Fruit fly (Drosophila melanogaster): ENCODE measurements around the gene CG9427.
A peak's percentile ranks its signal among the peaks of the same experiment; 100 is the strongest.

CG9427 gene

dm6 chr3R:9613124-9613523, 13.6 kb downstream of the CG9427 start (continued):
- TF ChIP-seq gce (GFP tag; IDR thresholded peaks at IDR 0.05) (no peak), CG30431 (GFP tag; optimal IDR thresholded peaks at IDR 0.05) (peak; percentile 33), peb (GFP tag; IDR thresholded peaks at IDR 0.05) (no peak), row (GFP tag; IDR thresholded peaks at IDR 0.05) (peak; percentile 64), CG6175 (GFP tag; IDR thresholded peaks at IDR 0.05) (no peak), gro (GFP tag; optimal IDR thresholded peaks at IDR 0.05) (peak; percentile 16), Hand (GFP tag; optimal IDR thresholded peaks at IDR 0.05) (peak; percentile 47), Hsf (GFP tag; optimal IDR thresholded peaks at IDR 0.05) (peak; percentile 56), CG11723 (GFP tag; optimal IDR thresholded peaks at IDR 0.05) (peak; percentile 13), CG8359 (GFP tag; optimal IDR thresholded peaks at IDR 0.05; ENCODE audit: borderline replicate concordance) (no peak), CG17612 (GFP tag; IDR thresholded peaks at IDR 0.05) (0 out of 2 replicates have a peak, but pooled peaks have one; percentile 8), NC2α (GFP tag; optimal IDR thresholded peaks at IDR 0.05) (no peak), CG14710 (tag; optimal IDR thresholded peaks at IDR 0.05) (peak; percentile 12), H15 (GFP tag; IDR thresholded peaks at IDR 0.05) (0 out of 3 replicates have a peak, but pooled peaks have one; percentile 39), CG31388 (GFP tag; optimal IDR thresholded peaks at IDR 0.05) (peak; percentile 13), Pdp1 (GFP tag; optimal IDR thresholded peaks at IDR 0.05) (peak; percentile 52 to 54), CG17359 (tag; optimal IDR thresholded peaks at IDR 0.05) (peak; percentile 71), schlank (tag; optimal IDR thresholded peaks at IDR 0.05) (peak; percentile 7), nau (GFP tag; optimal IDR thresholded peaks at IDR 0.05) (peak; percentile 18), phol (tag; optimal IDR thresholded peaks at IDR 0.05) (peak; percentile 59), CG1233 (GFP tag; optimal IDR thresholded peaks at IDR 0.05) (peak; percentile 48), CG15269 (tag; optimal IDR thresholded peaks at IDR 0.05) (peak; percentile 64), BtbVII (GFP tag; optimal IDR thresholded peaks at IDR 0.05) (peak; percentile 58), ttk (GFP tag; IDR thresholded peaks at IDR 0.05) (peak; percentile 59), CG8944 (GFP tag; optimal IDR thresholded peaks at IDR 0.05) (peak; percentile 60), CG9215 (GFP tag; IDR thresholded peaks at IDR 0.05) (peak; percentile 32; the same call in 1 of the 2 replicates), ken (GFP tag; IDR thresholded peaks at IDR 0.05) (0 out of 3 replicates have a peak, but pooled peaks have one; percentile 5), fd3F (GFP tag; optimal IDR thresholded peaks at IDR 0.05) (peak; percentile 40), Max (GFP tag; optimal IDR thresholded peaks at IDR 0.05) (peak; percentile 46), stc (GFP tag; IDR thresholded peaks at IDR 0.05) (peak; percentile 51; the same call in 1 of the 2 replicates), Dbx (GFP tag; IDR thresholded peaks at IDR 0.05) (peak; percentile 58; the same call in 1 of the 3 replicates), maf-S (GFP tag; optimal IDR thresholded peaks at IDR 0.05) (peak; percentile 33), CG6254 (GFP tag; optimal IDR thresholded peaks at IDR 0.05) (peak; percentile 30), CG7987 (GFP tag; optimal IDR thresholded peaks at IDR 0.05) (peak; percentile 20), Atf3 (GFP tag; optimal IDR thresholded peaks at IDR 0.05) (peak; percentile 21), nerfin-1 (tag; optimal IDR thresholded peaks at IDR 0.05) (peak; percentile 13), slp2 (GFP tag; optimal IDR thresholded peaks at IDR 0.05) (peak; percentile 12), eve (GFP tag; optimal IDR thresholded peaks at IDR 0.05) (peak in 1 of 2 experiments; percentile 56), Ets65A (GFP tag) (peak; percentile 91), CG3281 (GFP tag; optimal IDR thresholded peaks at IDR 0.05) (peak; percentile 76), CG3995 (GFP tag; optimal IDR thresholded peaks at IDR 0.05) (no peak), tio (GFP tag; optimal IDR thresholded peaks at IDR 0.05) (peak; percentile 44), CG4404 (GFP tag; IDR thresholded peaks at IDR 0.05) (no peak), CG9876 (GFP tag; optimal IDR thresholded peaks at IDR 0.05) (no peak), Fer3 (tag; optimal IDR thresholded peaks at IDR 0.05) (peak; percentile 62), Med (GFP tag) (peak; percentile 96), CG2875 (GFP tag; optimal IDR thresholded peaks at IDR 0.05) (peak; percentile 24), Bdp1 (GFP tag; optimal IDR thresholded peaks at IDR 0.05) (peak; percentile 31), lbe (GFP tag; optimal IDR thresholded peaks at IDR 0.05) (peak; percentile 79), MBD-R2 (GFP tag; IDR thresholded peaks at IDR 0.05) (peak; percentile 33; the same call in 1 of the 2 replicates), zfh1 (GFP tag; IDR thresholded peaks at IDR 0.05) (peak; percentile 80)

Data from whole organism, embryonic.